Worm (Caenorhabditis elegans): ENCODE data around the gene spp-8.

Gene spp-8

ce11 chrIV:8450534-8450933 is 30.9 kb upstream of the spp-8 start (continued):
- no peak for TF ChIP-seq jun-1 (tag; optimal IDR thresholded peaks at IDR 0.05)
- no peak for TF ChIP-seq dpl-1 (GFP tag; optimal IDR thresholded peaks at IDR 0.05)
- TF ChIP-seq ceh-82 (tag; optimal IDR thresholded peaks at IDR 0.05): no peak
- TF ChIP-seq nhr-90 (tag; optimal IDR thresholded peaks at IDR 0.05; ENCODE audit: poor library complexity): peak; percentile 1
- peak in 5 of 6 experiments; percentile 0 to 97 (median 93) for TF ChIP-seq elt-3 (tag; optimal IDR thresholded peaks at IDR 0.05)
- TF ChIP-seq lin-35 (GFP tag; optimal IDR thresholded peaks at IDR 0.05): peak in 1 of 2 experiments; percentile 7
- TF ChIP-seq efl-1 (optimal IDR thresholded peaks at IDR 0.05): no peak
- no peak for TF ChIP-seq efl-1 (GFP tag; optimal IDR thresholded peaks at IDR 0.05 in 1 of 2)
- TF ChIP-seq ets-5 (GFP tag; IDR thresholded peaks at IDR 0.05): no peak
- no peak for TF ChIP-seq C34B4.2 (tag; optimal IDR thresholded peaks at IDR 0.05)
- peak; percentile 20 for TF ChIP-seq lin-14 (GFP tag; optimal IDR thresholded peaks at IDR 0.05)
- TF ChIP-seq nhr-77 (tag; optimal IDR thresholded peaks at IDR 0.05): no peak
- no peak for TF ChIP-seq ces-1 (GFP tag; optimal IDR thresholded peaks at IDR 0.05)
- no peak for TF ChIP-seq C16A3.4 (tag; optimal IDR thresholded peaks at IDR 0.05)
- no peak for TF ChIP-seq sptf-1 (tag; optimal IDR thresholded peaks at IDR 0.05)
- TF ChIP-seq F16B12.6 (tag; optimal IDR thresholded peaks at IDR 0.05): no peak
- no peak for TF ChIP-seq zag-1 (tag; optimal IDR thresholded peaks at IDR 0.05)
- TF ChIP-seq nhr-28 (tag; optimal IDR thresholded peaks at IDR 0.05): no peak
- no peak for TF ChIP-seq unc-98 (GFP tag; IDR thresholded peaks at IDR 0.05)
- TF ChIP-seq skn-1 (tag; optimal IDR thresholded peaks at IDR 0.05): no peak
- no peak for TF ChIP-seq sox-4 (tag; optimal IDR thresholded peaks at IDR 0.05)
- no peak for TF ChIP-seq pax-3 (tag; optimal IDR thresholded peaks at IDR 0.05)

ce11 chrIV:8451709-8452248 is 29.7 kb upstream of the spp-8 start, which contains the start of gene eppl-1:
Gene eppl-1, minus strand, starts transcription at chrIV:8451759.
- TF ChIP-seq efl-1 (optimal IDR thresholded peaks at IDR 0.05) (no peak), efl-1 (GFP tag; optimal IDR thresholded peaks at IDR 0.05 in 1 of 2) (peak in 1 of 2 experiments; percentile 13), elt-3 (tag; optimal IDR thresholded peaks at IDR 0.05) (peak in 2 of 6 experiments; percentile 85), egl-27 (tag; optimal IDR thresholded peaks at IDR 0.05) (no peak), elt-2 (tag; optimal IDR thresholded peaks at IDR 0.05) (peak; percentile 92), nhr-77 (tag; optimal IDR thresholded peaks at IDR 0.05) (no peak), lin-14 (GFP tag; optimal IDR thresholded peaks at IDR 0.05) (peak; percentile 56), nhr-71 (tag; optimal IDR thresholded peaks at IDR 0.05) (peak; percentile 9), tbx-2 (tag; optimal IDR thresholded peaks at IDR 0.05) (peak; percentile 0), grh-1 (GFP tag; IDR thresholded peaks at IDR 0.05) (no peak), blmp-1 (tag; optimal IDR thresholded peaks at IDR 0.05) (peak; percentile 7)

ce11 chrIV:8453178-8453577 is 28.3 kb upstream of the spp-8 start:
- no peak for TF ChIP-seq hlh-4 (tag; optimal IDR thresholded peaks at IDR 0.05)
- TF ChIP-seq alr-1 (tag; optimal IDR thresholded peaks at IDR 0.05; ENCODE audit: borderline replicate concordance): no peak
- TF ChIP-seq lin-39 (tag; optimal IDR thresholded peaks at IDR 0.05): no peak
- TF ChIP-seq tlp-1 (tag; optimal IDR thresholded peaks at IDR 0.05): no peak
- no peak for TF ChIP-seq mdl-1 (tag; optimal IDR thresholded peaks at IDR 0.05)
- no peak for TF ChIP-seq hpl-2 (GFP tag; optimal IDR thresholded peaks at IDR 0.05)
- TF ChIP-seq unc-130 (tag; optimal IDR thresholded peaks at IDR 0.05): no peak
- TF ChIP-seq snu-23 (GFP tag; optimal IDR thresholded peaks at IDR 0.05): no peak
- TF ChIP-seq ztf-11 (tag; optimal IDR thresholded peaks at IDR 0.05): no peak
- TF ChIP-seq xbp-1 (tag; optimal IDR thresholded peaks at IDR 0.05): no peak
- no peak for TF ChIP-seq fos-1 (tag; optimal IDR thresholded peaks at IDR 0.05)
- peak; percentile 6 for TF ChIP-seq nhr-71 (tag; optimal IDR thresholded peaks at IDR 0.05)
- TF ChIP-seq lin-35 (GFP tag; optimal IDR thresholded peaks at IDR 0.05): peak in 1 of 2 experiments; percentile 2
- TF ChIP-seq sup-37 (GFP tag; optimal IDR thresholded peaks at IDR 0.05): no peak
- no peak for TF ChIP-seq aly-2 (tag; optimal IDR thresholded peaks at IDR 0.05)
- TF ChIP-seq zag-1 (tag; optimal IDR thresholded peaks at IDR 0.05): no peak
- TF ChIP-seq elt-2 (tag; optimal IDR thresholded peaks at IDR 0.05): peak; percentile 96
- peak; percentile 52 for TF ChIP-seq pqm-1 (tag; optimal IDR thresholded peaks at IDR 0.05)
- no peak for TF ChIP-seq tbx-2 (tag; optimal IDR thresholded peaks at IDR 0.05)
- TF ChIP-seq lin-13 (GFP tag; optimal IDR thresholded peaks at IDR 0.05): no peak

All from whole organism, L1 larva.